Fruit fly (Drosophila melanogaster) whole organism, embryonic: Measurements from ENCODE around the gene CG5909.
A peak's percentile ranks its signal among the peaks of the same experiment; 100 is the strongest.

Experiments
- BEAF-32 ChIP-seq: fragments of 200-800 bp; sonication (Bioruptor generic); optimal IDR thresholded peaks from 3 replicates; lab custom pipeline; 2017; ENCODE audit warnings: missing biosample characterization, missing genetic modification characterization, mild to moderate bottlenecking, moderate library complexity, missing genetic modification reagents
- BtbVII ChIP-seq: fragments of 200-800 bp; sonication (Bioruptor generic); optimal IDR thresholded peaks from 3 replicates; lab custom pipeline; 2017; ENCODE audit warnings: missing biosample characterization, mild to moderate bottlenecking, missing genetic modification characterization
- CG10462 ChIP-seq: fragments of 200-800 bp; sonication (Bioruptor generic); optimal IDR thresholded peaks from 2 replicates; lab custom pipeline; 2016; ENCODE audit warnings: missing biosample characterization, missing genetic modification characterization
- CG1233 ChIP-seq: fragments of 200-800 bp; sonication (Bioruptor generic); optimal IDR thresholded peaks from 4 replicates; lab custom pipeline; 2018; ENCODE audit warnings: missing biosample characterization, mild to moderate bottlenecking, missing genetic modification characterization
- CG14710 ChIP-seq: fragments of 200-800 bp; sonication (Bioruptor generic); optimal IDR thresholded peaks from 3 replicates; lab custom pipeline; 2019; ENCODE audit warnings: missing biosample characterization, mild to moderate bottlenecking, missing genetic modification characterization, moderate library complexity
- CG14860 ChIP-seq: fragments of 200-800 bp; sonication (Bioruptor generic); IDR thresholded peaks from 3 replicates; pipeline ENCODE4 v1.3.6; 2022; ENCODE audit warnings: missing biosample characterization, missing genetic modification characterization; ENCODE audit not compliant: partially characterized antibody
- CG16813 ChIP-seq: fragments of 200-800 bp; sonication (Bioruptor generic); IDR thresholded peaks from 3 replicates; pipeline ENCODE4 v1.3.6; 2022; ENCODE audit warnings: missing biosample characterization, missing genetic modification characterization; ENCODE audit not compliant: partially characterized antibody
- CG16815 ChIP-seq: fragments of 200-800 bp; sonication (Bioruptor generic); optimal IDR thresholded peaks from 3 replicates; lab custom pipeline; 2017; ENCODE audit warnings: missing biosample characterization, mild to moderate bottlenecking, missing genetic modification characterization
- CG17829 ChIP-seq: fragments of 200-800 bp; optimal IDR thresholded peaks from 2 replicates; lab custom pipeline; 2019; ENCODE audit warnings: missing biosample characterization, mild to moderate bottlenecking, missing genetic modification characterization, moderate library complexity
- CG18599 ChIP-seq: fragments of 200-800 bp; sonication (Bioruptor generic); optimal IDR thresholded peaks from 3 replicates; lab custom pipeline; 2017; ENCODE audit warnings: missing biosample characterization, missing genetic modification characterization, mild to moderate bottlenecking, moderate library complexity, missing genetic modification reagents
- CG31365 ChIP-seq: fragments of 200-800 bp; sonication (Bioruptor generic); optimal IDR thresholded peaks from 2 replicates; lab custom pipeline; 2018; ENCODE audit warnings: missing biosample characterization, mild to moderate bottlenecking, missing genetic modification characterization
- CG4617 ChIP-seq: fragments of 200-800 bp; sonication (Bioruptor generic); optimal IDR thresholded peaks from 3 replicates; lab custom pipeline; 2016; ENCODE audit warnings: missing biosample characterization, missing genetic modification characterization, borderline replicate concordance
- CG4707 ChIP-seq: fragments of 200-800 bp; sonication (Bioruptor generic); optimal IDR thresholded peaks from 2 replicates; lab custom pipeline; 2018; ENCODE audit warnings: missing biosample characterization, mild to moderate bottlenecking, missing genetic modification characterization, moderate library complexity
- CG7372 ChIP-seq: fragments of 200-800 bp; sonication (Bioruptor generic); IDR thresholded peaks from 2 replicates; pipeline ENCODE4 v1.3.6; 2022; ENCODE audit warnings: missing biosample characterization, missing genetic modification characterization
- CG7928 ChIP-seq: fragments of 200-800 bp; sonication (Bioruptor generic); optimal IDR thresholded peaks from 2 replicates; lab custom pipeline; 2017; ENCODE audit warnings: missing biosample characterization, mild to moderate bottlenecking, missing genetic modification characterization
- CG9797 ChIP-seq: fragments of 200-800 bp; sonication (Bioruptor generic); optimal IDR thresholded peaks from 3 replicates; lab custom pipeline; 2018; ENCODE audit warnings: missing biosample characterization, mild to moderate bottlenecking, missing genetic modification characterization
- D19A ChIP-seq: fragments of 200-800 bp; optimal IDR thresholded peaks from 3 replicates; lab custom pipeline; 2019; ENCODE audit warnings: missing biosample characterization, mild to moderate bottlenecking, missing genetic modification characterization, moderate library complexity
- D19B ChIP-seq: fragments of 200-800 bp; sonication (Bioruptor generic); optimal IDR thresholded peaks from 2 replicates; lab custom pipeline; 2017; ENCODE audit warnings: missing biosample characterization, mild to moderate bottlenecking, missing genetic modification characterization
- Dfd ChIP-seq, 2 experiments: fragments of >200 bp; optimal IDR thresholded peaks; 2 replicates each; lab custom pipeline; 2017; ENCODE audit warnings: missing biosample characterization in 2 of 2, missing genetic modification characterization in 2 of 2
- Ets97D ChIP-seq: fragments of 200-800 bp; sonication (Bioruptor generic); optimal IDR thresholded peaks from 3 replicates; lab custom pipeline; 2016; ENCODE audit warnings: missing biosample characterization, missing genetic modification characterization
- Kr ChIP-seq: fragments of 200-800 bp; sonication (Bioruptor generic); optimal IDR thresholded peaks from 2 replicates; lab custom pipeline; 2017; ENCODE audit warnings: missing biosample characterization, mild to moderate bottlenecking, missing genetic modification characterization
- Max ChIP-seq: fragments of 200-800 bp; sonication (Bioruptor generic); optimal IDR thresholded peaks from 2 replicates; lab custom pipeline; 2016; ENCODE audit warnings: missing biosample characterization, mild to moderate bottlenecking, missing genetic modification characterization
- Med ChIP-seq: fragments of 200-800 bp; sonication (Bioruptor generic); peaks from one replicate; lab custom pipeline; 2016; ENCODE audit warnings: missing biosample characterization, missing genetic modification characterization, mild to moderate bottlenecking, inconsistent platforms, moderate library complexity
- Neu2 ChIP-seq: fragments of 200-800 bp; sonication (Bioruptor generic); optimal IDR thresholded peaks from 3 replicates; lab custom pipeline; 2016; ENCODE audit warnings: missing biosample characterization, missing genetic modification characterization, borderline replicate concordance
- Sin3A ChIP-seq: fragments of >200 bp; optimal IDR thresholded peaks from 2 replicates; lab custom pipeline; 2018
- Vsx1 ChIP-seq: fragments of 200-800 bp; sonication (Bioruptor generic); optimal IDR thresholded peaks from 2 replicates; lab custom pipeline; 2017; ENCODE audit warnings: missing biosample characterization, mild to moderate bottlenecking, missing genetic modification characterization, missing genetic modification reagents
- Xrp1 ChIP-seq: fragments of 200-800 bp; sonication (Bioruptor generic); IDR thresholded peaks from 2 replicates; pipeline ENCODE4 v1.3.6; 2022; ENCODE audit warnings: missing biosample characterization, missing genetic modification characterization
- aop ChIP-seq: fragments of 200-800 bp; sonication (Bioruptor generic); IDR thresholded peaks from 2 replicates; pipeline ENCODE4 v1.3.6; 2022; ENCODE audit warnings: missing biosample characterization, missing genetic modification characterization
- bab2 ChIP-seq: fragments of 200-800 bp; sonication (Bioruptor generic); optimal IDR thresholded peaks from 2 replicates; lab custom pipeline; 2016; ENCODE audit warnings: missing biosample characterization, missing genetic modification characterization
- bowl ChIP-seq: fragments of 200-800 bp; sonication (Bioruptor generic); IDR thresholded peaks from 2 replicates; pipeline ENCODE4 v1.3.6; 2022; ENCODE audit warnings: missing biosample characterization, missing genetic modification characterization
- crc ChIP-seq: fragments of 200-800 bp; sonication (Bioruptor generic); optimal IDR thresholded peaks from 2 replicates; lab custom pipeline; 2016; ENCODE audit warnings: missing biosample characterization, missing genetic modification characterization
- danr ChIP-seq: fragments of 200-800 bp; sonication (Bioruptor generic); IDR thresholded peaks from 2 replicates; pipeline ENCODE4 v1.3.6; 2022; ENCODE audit warnings: missing biosample characterization, missing genetic modification characterization
- eve ChIP-seq, 2 experiments: fragments of >200 bp; optimal IDR thresholded peaks; 2 replicates each; lab custom pipeline; 2017; ENCODE audit warnings: missing biosample characterization in 2 of 2, missing genetic modification characterization in 2 of 2
- exex ChIP-seq: fragments of 200-800 bp; sonication (Bioruptor generic); optimal IDR thresholded peaks from 4 replicates; lab custom pipeline; 2018; ENCODE audit warnings: missing biosample characterization, mild to moderate bottlenecking, missing genetic modification characterization, moderate library complexity
- fd64A ChIP-seq: fragments of 200-800 bp; sonication (Bioruptor generic); optimal IDR thresholded peaks from 3 replicates; lab custom pipeline; 2018; ENCODE audit warnings: missing biosample characterization, mild to moderate bottlenecking, missing genetic modification characterization
- ftz-f1 ChIP-seq: fragments of 200-800 bp; sonication (Bioruptor generic); optimal IDR thresholded peaks from 2 replicates; lab custom pipeline; 2016; ENCODE audit warnings: missing biosample characterization, missing genetic modification characterization
- gcm2 ChIP-seq: fragments of 200-800 bp; sonication (Bioruptor generic); optimal IDR thresholded peaks from 2 replicates; lab custom pipeline; 2016; ENCODE audit warnings: missing biosample characterization, missing genetic modification characterization
- grn ChIP-seq: fragments of 200-800 bp; sonication (Bioruptor generic); optimal IDR thresholded peaks from 3 replicates; lab custom pipeline; 2017; ENCODE audit warnings: missing biosample characterization, missing genetic modification characterization
- her ChIP-seq: fragments of 200-800 bp; sonication (Bioruptor generic); optimal IDR thresholded peaks from 2 replicates; lab custom pipeline; 2016; ENCODE audit warnings: missing biosample characterization, missing genetic modification characterization
- pfk ChIP-seq: fragments of 200-800 bp; sonication (Bioruptor generic); optimal IDR thresholded peaks from 2 replicates; lab custom pipeline; 2018; ENCODE audit warnings: missing biosample characterization, mild to moderate bottlenecking, missing genetic modification characterization, moderate library complexity
- phol ChIP-seq: fragments of 200-800 bp; sonication (Bioruptor generic); optimal IDR thresholded peaks from 3 replicates; lab custom pipeline; 2018; ENCODE audit warnings: missing biosample characterization, mild to moderate bottlenecking, missing genetic modification characterization, moderate library complexity
- schlank ChIP-seq: fragments of 200-800 bp; sonication (Bioruptor generic); optimal IDR thresholded peaks from 2 replicates; lab custom pipeline; 2018; ENCODE audit warnings: missing biosample characterization, mild to moderate bottlenecking, missing genetic modification characterization
- scrt ChIP-seq: fragments of 200-800 bp; sonication (Bioruptor generic); optimal IDR thresholded peaks from 2 replicates; lab custom pipeline; 2018; ENCODE audit warnings: missing biosample characterization, mild to moderate bottlenecking, missing genetic modification characterization, moderate library complexity
- sens ChIP-seq: fragments of 200-800 bp; sonication (Bioruptor generic); peaks from one replicate; lab custom pipeline; 2016; ENCODE audit warnings: missing biosample characterization, missing genetic modification characterization
- sna ChIP-seq: fragments of 200-800 bp; sonication (Bioruptor generic); IDR thresholded peaks from 2 replicates; pipeline ENCODE4 v1.3.6; 2022; ENCODE audit warnings: missing biosample characterization, missing genetic modification characterization; ENCODE audit not compliant: partially characterized antibody
- sr ChIP-seq: fragments of 200-800 bp; sonication (Bioruptor generic); IDR thresholded peaks from 3 replicates; pipeline ENCODE4 v1.3.6; 2022; ENCODE audit warnings: missing biosample characterization, missing genetic modification characterization
- sug ChIP-seq: fragments of 200-800 bp; optimal IDR thresholded peaks from 2 replicates; lab custom pipeline; 2019; ENCODE audit warnings: missing biosample characterization, mild to moderate bottlenecking, missing genetic modification characterization, moderate library complexity
- tup ChIP-seq: fragments of 200-800 bp; sonication (Bioruptor generic); optimal IDR thresholded peaks from 2 replicates; lab custom pipeline; 2016; ENCODE audit warnings: missing biosample characterization, mild to moderate bottlenecking, missing genetic modification characterization, moderate library complexity
- vvl ChIP-seq: fragments of 200-800 bp; sonication (Bioruptor generic); IDR thresholded peaks from 2 replicates; pipeline ENCODE4 v1.3.6; 2022; ENCODE audit warnings: missing biosample characterization, missing genetic modification characterization
- yki ChIP-seq: fragments of >200 bp; optimal IDR thresholded peaks from 3 replicates; lab custom pipeline; 2018
- z ChIP-seq: fragments of 200-800 bp; sonication (Bioruptor generic); IDR thresholded peaks from 3 replicates; pipeline ENCODE4 v1.3.6; 2022; ENCODE audit warnings: missing biosample characterization, missing genetic modification characterization

Gene CG5909

DNA sequence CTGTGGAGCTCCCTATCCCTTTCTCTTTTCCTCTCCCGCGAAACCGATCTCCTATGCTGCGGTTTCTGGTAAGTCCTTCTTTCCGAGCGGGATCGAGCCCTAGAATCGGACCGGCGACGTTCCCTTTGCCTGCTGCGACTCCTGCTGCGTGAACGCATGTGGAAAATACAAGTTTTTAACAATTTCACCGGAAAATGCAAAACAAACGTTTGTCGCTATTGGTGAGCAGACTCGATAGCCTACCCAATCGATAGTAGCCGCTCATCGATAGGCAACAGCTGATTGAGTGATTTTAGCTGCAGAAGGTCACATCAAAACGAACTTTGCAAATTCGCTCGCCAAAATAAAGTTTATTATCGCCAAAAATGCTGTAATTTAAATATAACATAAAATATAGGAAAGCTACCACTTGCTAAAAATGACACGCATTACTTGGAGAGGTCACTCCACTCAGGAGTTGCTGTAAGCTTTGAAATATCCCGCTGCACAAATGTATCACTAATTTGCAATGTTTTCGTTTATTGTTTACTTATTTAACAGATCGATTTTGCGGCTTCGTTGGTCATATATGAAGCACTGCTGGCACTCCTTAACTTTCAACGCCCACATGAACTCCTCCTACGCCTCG is 44.4 kb upstream of the CG5909 start, which contains the start of the genes CG6066 and CG5880 (continued):
- TF ChIP-seq sens, result peak; percentile 62
- TF ChIP-seq CG17829, result peak; percentile 6
- no peak for TF ChIP-seq gcm2 (GFP tag; lab: Kevin White, UChicago)
- TF ChIP-seq CG18599 (GFP tag; lab: Kevin White, UChicago), result no peak
- TF ChIP-seq tup (GFP tag; lab: Kevin White, UChicago), result no peak
- TF ChIP-seq CG16815 (GFP tag; lab: Kevin White, UChicago), result no peak
- no peak for TF ChIP-seq schlank (tag; lab: Kevin White, UChicago)
- TF ChIP-seq sna (GFP tag; lab: Robert Waterston, UW), result peak; percentile 76
- no peak for TF ChIP-seq bowl
- TF ChIP-seq D19A (tag; lab: Kevin White, UChicago), result no peak
- TF ChIP-seq danr (GFP tag; lab: Robert Waterston, UW), result no peak
- no peak for TF ChIP-seq Vsx1 (GFP tag; lab: Kevin White, UChicago)
- TF ChIP-seq yki, result no peak
- no peak for TF ChIP-seq Max
- peak; percentile 80 for TF ChIP-seq CG9797 (GFP tag; lab: Kevin White, UChicago)
- TF ChIP-seq CG31365 (tag; lab: Kevin White, UChicago), result no peak
- no peak for TF ChIP-seq Neu2 (GFP tag; lab: Kevin White, UChicago)
- no peak for TF ChIP-seq Ets97D
- no peak for TF ChIP-seq her
- TF ChIP-seq exex (tag; lab: Kevin White, UChicago), result no peak
- TF ChIP-seq BEAF-32, result peak; percentile 83
- no peak for TF ChIP-seq CG1233 (GFP tag; lab: Kevin White, UChicago)
- no peak for TF ChIP-seq Dfd (GFP tag; optimal IDR thresholded peaks at IDR 0.05; lab: Kevin White, UChicago)
- TF ChIP-seq Med (GFP tag; lab: Kevin White, UChicago), result peak; percentile 65
- no peak for TF ChIP-seq Kr (GFP tag; lab: Kevin White, UChicago)
- TF ChIP-seq phol, result no peak
- peak; percentile 81 for TF ChIP-seq ftz-f1 (GFP tag; lab: Kevin White, UChicago)
- TF ChIP-seq fd64A, result no peak
- no peak for TF ChIP-seq CG7928 (GFP tag; lab: Kevin White, UChicago)
- TF ChIP-seq vvl (GFP tag; lab: Robert Waterston, UW), result no peak
- TF ChIP-seq z (GFP tag; lab: Robert Waterston, UW), result no peak
- TF ChIP-seq CG4707, result no peak
- no peak for TF ChIP-seq sr (GFP tag; lab: Robert Waterston, UW)
- no peak for TF ChIP-seq sug (tag; lab: Kevin White, UChicago)
- peak; percentile 76 for TF ChIP-seq Sin3A (lab: Kevin White, UChicago)
- TF ChIP-seq crc (GFP tag; lab: Kevin White, UChicago), result no peak
- TF ChIP-seq CG10462 (GFP tag; lab: Kevin White, UChicago), result no peak
- no peak for TF ChIP-seq Xrp1
- TF ChIP-seq CG16813 (GFP tag; lab: Robert Waterston, UW), result peak; percentile 82
- TF ChIP-seq bab2 (GFP tag; lab: Kevin White, UChicago), result no peak
- no peak for TF ChIP-seq aop (GFP tag; lab: Robert Waterston, UW)
- TF ChIP-seq CG14860 (GFP tag; lab: Robert Waterston, UW), result peak; percentile 72
- TF ChIP-seq eve (GFP tag; optimal IDR thresholded peaks at IDR 0.05; lab: Kevin White, UChicago), result no peak
- peak; percentile 67 for TF ChIP-seq CG4617 (GFP tag; lab: Kevin White, UChicago)
- no peak for TF ChIP-seq pfk (GFP tag; lab: Kevin White, UChicago)
- TF ChIP-seq scrt, result no peak
- TF ChIP-seq CG14710 (tag; lab: Kevin White, UChicago), result peak; percentile 14
- TF ChIP-seq BtbVII, result no peak
- TF ChIP-seq grn, result no peak
- TF ChIP-seq CG7372 (GFP tag; lab: Robert Waterston, UW), result no peak
- TF ChIP-seq D19B (GFP tag; lab: Kevin White, UChicago), result no peak
